Fruit fly (Drosophila melanogaster) whole organism, embryonic: ENCODE data around the gene CG12224.

ENCODE experiments used
- Aef1 ChIP-seq: fragments of 200-800 bp; sonication (Bioruptor generic); IDR thresholded peaks from 3 replicates; pipeline ENCODE4 v1.3.6; 2022; ENCODE audit warnings: missing biosample characterization, missing genetic modification characterization
- Asciz ChIP-seq: fragments of 200-800 bp; sonication (Bioruptor generic); optimal IDR thresholded peaks from 2 replicates; lab custom pipeline; 2017; ENCODE audit warnings: missing biosample characterization, mild to moderate bottlenecking, missing genetic modification characterization, missing genetic modification reagents
- Atf-2 ChIP-seq: fragments of 200-800 bp; sonication (Bioruptor generic); optimal IDR thresholded peaks from 2 replicates; lab custom pipeline; 2016; ENCODE audit warnings: missing biosample characterization, missing genetic modification characterization
- Awh ChIP-seq: fragments of 200-800 bp; sonication (Bioruptor generic); IDR thresholded peaks from 2 replicates; pipeline ENCODE4, ENCODE4 v1.3.6; 2022; ENCODE audit warnings: missing biosample characterization, missing genetic modification characterization
- CG10274 ChIP-seq: fragments of 200-800 bp; sonication (Bioruptor generic); optimal IDR thresholded peaks from 3 replicates; lab custom pipeline; 2017; ENCODE audit warnings: missing biosample characterization, mild to moderate bottlenecking, missing genetic modification characterization
- CG10543 ChIP-seq: fragments of 200-800 bp; sonication (Bioruptor generic); optimal IDR thresholded peaks from 3 replicates; lab custom pipeline; 2017; ENCODE audit warnings: missing biosample characterization, mild to moderate bottlenecking, missing genetic modification characterization, moderate library complexity
- CG11560 ChIP-seq: fragments of 200-800 bp; sonication (Bioruptor generic); IDR thresholded peaks from 3 replicates; pipeline ENCODE4 v1.3.6; 2022; ENCODE audit warnings: missing biosample characterization, missing genetic modification characterization
- CG13775 ChIP-seq: fragments of 200-800 bp; sonication (Bioruptor generic); optimal IDR thresholded peaks from 3 replicates; lab custom pipeline; 2017; ENCODE audit warnings: missing biosample characterization, mild to moderate bottlenecking, missing genetic modification characterization
- CG1792 ChIP-seq: fragments of 200-800 bp; sonication (Bioruptor generic); optimal IDR thresholded peaks from 2 replicates; lab custom pipeline; 2016; ENCODE audit warnings: missing biosample characterization, missing genetic modification characterization
- CG18262 ChIP-seq: fragments of 200-800 bp; optimal IDR thresholded peaks from 3 replicates; lab custom pipeline; 2019; ENCODE audit warnings: missing biosample characterization, mild to moderate bottlenecking, missing genetic modification characterization, moderate library complexity
- CG18619 ChIP-seq: fragments of 200-800 bp; sonication (Bioruptor generic); optimal IDR thresholded peaks from 3 replicates; lab custom pipeline; 2017; ENCODE audit warnings: missing biosample characterization, mild to moderate bottlenecking, missing genetic modification characterization
- CG2889 ChIP-seq: fragments of 200-800 bp; sonication (Bioruptor generic); IDR thresholded peaks from 3 replicates; pipeline ENCODE4 v1.3.6; 2022; ENCODE audit warnings: missing biosample characterization, missing genetic modification characterization
- CG33557 ChIP-seq: fragments of 200-800 bp; sonication (Bioruptor generic); optimal IDR thresholded peaks from 2 replicates; lab custom pipeline; 2019; ENCODE audit warnings: missing biosample characterization, mild to moderate bottlenecking, missing genetic modification characterization, moderate library complexity
- CG6272 ChIP-seq: fragments of 200-800 bp; sonication (Bioruptor generic); IDR thresholded peaks from 2 replicates; pipeline ENCODE4 v1.3.6; 2022; ENCODE audit warnings: missing biosample characterization, missing genetic modification characterization
- CG7357 ChIP-seq: fragments of 200-800 bp; sonication (Bioruptor generic); IDR thresholded peaks from 3 replicates; pipeline ENCODE4 v1.3.6; 2022; ENCODE audit warnings: missing biosample characterization, missing genetic modification characterization
- CG8281 ChIP-seq: fragments of 200-800 bp; sonication (Bioruptor generic); optimal IDR thresholded peaks from 2 replicates; lab custom pipeline; 2018; ENCODE audit warnings: missing biosample characterization, mild to moderate bottlenecking, missing genetic modification characterization, moderate library complexity
- CG9215 ChIP-seq: fragments of 200-800 bp; sonication (Bioruptor generic); IDR thresholded peaks from 2 replicates; pipeline ENCODE4 v1.3.6; 2022; ENCODE audit warnings: missing biosample characterization, missing genetic modification characterization
- CG9797 ChIP-seq: fragments of 200-800 bp; sonication (Bioruptor generic); optimal IDR thresholded peaks from 3 replicates; lab custom pipeline; 2018; ENCODE audit warnings: missing biosample characterization, mild to moderate bottlenecking, missing genetic modification characterization
- Camta ChIP-seq: fragments of 200-800 bp; sonication (Bioruptor generic); optimal IDR thresholded peaks from 2 replicates; lab custom pipeline; 2016; ENCODE audit warnings: missing biosample characterization, missing genetic modification characterization
- CkIIα-i1 ChIP-seq: fragments of 200-800 bp; sonication (Bioruptor generic); IDR thresholded peaks from 2 replicates; pipeline ENCODE4 v1.3.6; 2022; ENCODE audit warnings: missing biosample characterization, missing genetic modification characterization
- Fer1 ChIP-seq: fragments of 200-800 bp; sonication (Bioruptor generic); optimal IDR thresholded peaks from 2 replicates; lab custom pipeline; 2017; ENCODE audit warnings: missing biosample characterization, mild to moderate bottlenecking, missing genetic modification characterization
- H15 ChIP-seq: fragments of 200-800 bp; sonication (Bioruptor generic); IDR thresholded peaks from 3 replicates; pipeline ENCODE4 v1.3.6; 2022; ENCODE audit warnings: missing biosample characterization, missing genetic modification characterization
- Hand ChIP-seq: fragments of 200-800 bp; sonication (Bioruptor generic); optimal IDR thresholded peaks from 2 replicates; lab custom pipeline; 2017; ENCODE audit warnings: mild to moderate bottlenecking, missing biosample characterization, missing genetic modification reagents, missing genetic modification characterization
- Hr51 ChIP-seq, 2 experiments: fragments of 200-800 bp; sonication (Bioruptor generic); optimal IDR thresholded peaks; 2 replicates in 1 of 2; 3 replicates in 1 of 2; lab custom pipeline; 2016 to 2018; ENCODE audit warnings: missing biosample characterization in 2 of 2, missing genetic modification characterization in 2 of 2, mild to moderate bottlenecking in 1 of 2, moderate library complexity in 1 of 2
- Jarid2 ChIP-seq: fragments of 200-800 bp; sonication (Bioruptor generic); optimal IDR thresholded peaks from 3 replicates; lab custom pipeline; 2017; ENCODE audit warnings: mild to moderate bottlenecking, missing biosample characterization, missing genetic modification reagents, missing genetic modification characterization
- Kr ChIP-seq: fragments of 200-800 bp; sonication (Bioruptor generic); optimal IDR thresholded peaks from 2 replicates; lab custom pipeline; 2017; ENCODE audit warnings: missing biosample characterization, mild to moderate bottlenecking, missing genetic modification characterization
- Oaz ChIP-seq: fragments of 200-800 bp; sonication (Bioruptor generic); IDR thresholded peaks from 2 replicates; pipeline ENCODE4 v1.3.6; 2022; ENCODE audit warnings: missing biosample characterization, missing genetic modification characterization
- Ptx1 ChIP-seq: fragments of 200-800 bp; sonication (Bioruptor generic); IDR thresholded peaks from 2 replicates; pipeline ENCODE4 v1.3.6; 2022; ENCODE audit warnings: missing biosample characterization, missing genetic modification characterization
- Sry-β ChIP-seq: fragments of 200-800 bp; sonication (Bioruptor generic); optimal IDR thresholded peaks from 2 replicates; lab custom pipeline; 2018; ENCODE audit warnings: missing biosample characterization, mild to moderate bottlenecking, missing genetic modification characterization, moderate library complexity
- Ssrp ChIP-seq: fragments of 200-800 bp; sonication (Bioruptor generic); optimal IDR thresholded peaks from 2 replicates; lab custom pipeline; 2018; ENCODE audit warnings: missing biosample characterization, mild to moderate bottlenecking, missing genetic modification characterization, moderate library complexity
- Taf1 ChIP-seq: fragments of 200-800 bp; sonication (Bioruptor generic); IDR thresholded peaks from 2 replicates; pipeline ENCODE4 v1.3.6; 2022; ENCODE audit warnings: missing biosample characterization, missing genetic modification characterization
- cg ChIP-seq: fragments of 200-800 bp; sonication (Bioruptor generic); optimal IDR thresholded peaks from 3 replicates; lab custom pipeline; 2019; ENCODE audit warnings: missing biosample characterization, mild to moderate bottlenecking, missing genetic modification characterization, moderate library complexity
- croc ChIP-seq: fragments of 200-800 bp; sonication (Bioruptor generic); conservative IDR thresholded peaks from 3 replicates; pipeline ENCODE4 v1.3.6; 2022; ENCODE audit warnings: missing biosample characterization, missing genetic modification characterization
- cwo ChIP-seq: fragments of 200-800 bp; sonication (Bioruptor generic); optimal IDR thresholded peaks from 3 replicates; lab custom pipeline; 2017; ENCODE audit warnings: missing biosample characterization, missing genetic modification characterization, mild to moderate bottlenecking, moderate library complexity, missing genetic modification reagents
- dmrt11E ChIP-seq: fragments of 200-800 bp; sonication (Bioruptor generic); optimal IDR thresholded peaks from 3 replicates; lab custom pipeline; 2018; ENCODE audit warnings: missing biosample characterization, mild to moderate bottlenecking, missing genetic modification characterization, moderate library complexity
- fd3F ChIP-seq: fragments of 200-800 bp; sonication (Bioruptor generic); optimal IDR thresholded peaks from 2 replicates; lab custom pipeline; 2018; ENCODE audit warnings: missing biosample characterization, mild to moderate bottlenecking, missing genetic modification characterization, moderate library complexity
- gsb-n ChIP-seq: fragments of 200-800 bp; sonication (Bioruptor generic); optimal IDR thresholded peaks from 3 replicates; lab custom pipeline; 2018; ENCODE audit warnings: missing biosample characterization, mild to moderate bottlenecking, missing genetic modification characterization
- jumu ChIP-seq: fragments of 200-800 bp; sonication (Bioruptor generic); optimal IDR thresholded peaks from 3 replicates; lab custom pipeline; 2016; ENCODE audit warnings: missing biosample characterization, missing genetic modification characterization
- knrl ChIP-seq: fragments of 200-800 bp; sonication (Bioruptor generic); IDR thresholded peaks from 3 replicates; pipeline ENCODE4 v1.3.6; 2022; ENCODE audit warnings: missing biosample characterization, missing genetic modification characterization; ENCODE audit not compliant: partially characterized antibody
- nerfin-1 ChIP-seq: fragments of 200-800 bp; sonication (Bioruptor generic); optimal IDR thresholded peaks from 3 replicates; lab custom pipeline; 2019; ENCODE audit warnings: missing biosample characterization, mild to moderate bottlenecking, missing genetic modification characterization, moderate library complexity
- pfk ChIP-seq: fragments of 200-800 bp; sonication (Bioruptor generic); optimal IDR thresholded peaks from 2 replicates; lab custom pipeline; 2018; ENCODE audit warnings: missing biosample characterization, mild to moderate bottlenecking, missing genetic modification characterization, moderate library complexity
- salm ChIP-seq: fragments of 200-800 bp; sonication (Bioruptor generic); optimal IDR thresholded peaks from 2 replicates; lab custom pipeline; 2018; ENCODE audit warnings: missing biosample characterization, mild to moderate bottlenecking, missing genetic modification characterization
- shn ChIP-seq: fragments of 200-800 bp; sonication (Bioruptor generic); optimal IDR thresholded peaks from 3 replicates; lab custom pipeline; 2016; ENCODE audit warnings: missing biosample characterization, missing genetic modification characterization
- slp2 ChIP-seq: fragments of 200-800 bp; sonication (Bioruptor generic); optimal IDR thresholded peaks from 2 replicates; lab custom pipeline; 2016; ENCODE audit warnings: missing biosample characterization, missing genetic modification characterization
- stwl ChIP-seq: fragments of 200-800 bp; sonication (Bioruptor generic); optimal IDR thresholded peaks from 3 replicates; lab custom pipeline; 2018; ENCODE audit warnings: missing biosample characterization, mild to moderate bottlenecking, missing genetic modification characterization, moderate library complexity
- trem ChIP-seq: fragments of 200-800 bp; optimal IDR thresholded peaks from 3 replicates; lab custom pipeline; 2019; ENCODE audit warnings: missing biosample characterization, mild to moderate bottlenecking, missing genetic modification characterization, moderate library complexity
- unc-4 ChIP-seq: fragments of 200-800 bp; sonication (Bioruptor generic); IDR thresholded peaks from 2 replicates; pipeline ENCODE4 v1.3.6; 2022; ENCODE audit warnings: missing biosample characterization, missing genetic modification characterization; ENCODE audit not compliant: partially characterized antibody
- vvl ChIP-seq: fragments of 200-800 bp; sonication (Bioruptor generic); IDR thresholded peaks from 2 replicates; pipeline ENCODE4 v1.3.6; 2022; ENCODE audit warnings: missing biosample characterization, missing genetic modification characterization

The CG12224 gene

dm6 chr3R:12010202-12010824 lies 28.5 kb upstream of the CG12224 start, which contains the start of the genes KLHL18 and GCC185 (continued):
- TF ChIP-seq CG10274 (GFP tag; lab: Kevin White, UChicago) (no peak), Sry-β (GFP tag; lab: Kevin White, UChicago) (peak; percentile 90), dmrt11E (tag; lab: Kevin White, UChicago) (peak; percentile 81), Asciz (GFP tag; lab: Kevin White, UChicago) (no peak), stwl (peak; percentile 56), Aef1 (peak; percentile 82), Ssrp (tag; lab: Kevin White, UChicago) (peak; percentile 71), Hr51 (GFP tag; optimal IDR thresholded peaks at IDR 0.05; lab: Kevin White, UChicago) (peak in 1 of 2 experiments; percentile 73), CG9797 (GFP tag; lab: Kevin White, UChicago) (peak; percentile 40), Camta (GFP tag; lab: Kevin White, UChicago) (peak; percentile 61), salm (tag; lab: Kevin White, UChicago) (no peak), fd3F (GFP tag; lab: Kevin White, UChicago) (peak; percentile 62), CkIIα-i1 (no peak), CG18262 (tag; lab: Kevin White, UChicago) (peak; percentile 72), CG9215 (GFP tag; lab: Robert Waterston, UW) (peak; percentile 86), CG8281 (tag; lab: Kevin White, UChicago) (peak; percentile 35), CG7357 (GFP tag; lab: Robert Waterston, UW) (0 out of 3 replicates have a peak, but pooled peaks have one; percentile 17), CG10543 (peak; percentile 75), CG1792 (GFP tag; lab: Kevin White, UChicago) (peak; percentile 54), Kr (no peak), gsb-n (tag; lab: Kevin White, UChicago) (no peak), unc-4 (peak; percentile 72), CG6272 (GFP tag; lab: Robert Waterston, UW) (peak; percentile 84), Jarid2 (peak; percentile 34), shn (GFP tag; lab: Kevin White, UChicago) (peak; percentile 47), Fer1 (GFP tag; lab: Kevin White, UChicago) (no peak), CG11560 (tag; lab: Robert Waterston, UW) (peak; percentile 49; the same call in 1 of the 3 replicates), croc (GFP tag; lab: Robert Waterston, UW) (peak; percentile 61; the same call in 2 of the 3 replicates), Awh (peak; percentile 29; the same call in 1 of the 2 replicates), Hand (no peak), H15 (GFP tag; lab: Robert Waterston, UW) (peak; percentile 55; the same call in 1 of the 3 replicates), knrl (GFP tag; lab: Robert Waterston, UW) (peak; percentile 93), trem (peak; percentile 83), pfk (GFP tag; lab: Kevin White, UChicago) (no peak), CG18619 (peak; percentile 58), cwo (GFP tag; lab: Kevin White, UChicago) (peak; percentile 33), Oaz (GFP tag; lab: Robert Waterston, UW) (peak; percentile 38; the same call in 1 of the 2 replicates), Atf-2 (peak; percentile 51), Ptx1 (GFP tag; lab: Robert Waterston, UW) (peak; percentile 80), nerfin-1 (tag; lab: Kevin White, UChicago) (peak; percentile 63), cg (GFP tag; lab: Kevin White, UChicago) (no peak), Taf1 (GFP tag; lab: Robert Waterston, UW) (peak; percentile 45; the same call in 1 of the 2 replicates), CG2889 (GFP tag; lab: Robert Waterston, UW) (peak; percentile 59; the same call in 1 of the 3 replicates), CG33557 (GFP tag; lab: Kevin White, UChicago) (peak; percentile 74), slp2 (GFP tag; lab: Kevin White, UChicago) (peak; percentile 3), jumu (GFP tag; lab: Kevin White, UChicago) (peak; percentile 66), vvl (GFP tag; lab: Robert Waterston, UW) (peak; percentile 73), CG13775 (GFP tag; lab: Kevin White, UChicago) (peak; percentile 81)
